Fruit fly (Drosophila melanogaster) Kc167 (cell line): Measurements from ENCODE around the gene CG10738.

Source experiments
- Myc ChIP-seq: fragments of >200 bp; optimal IDR thresholded peaks from 2 replicates; lab custom pipeline; 2017; ENCODE audit warnings: missing external identifiers
- h ChIP-seq: fragments of >200 bp; optimal IDR thresholded peaks from 3 replicates; lab custom pipeline; 2018; ENCODE audit warnings: missing external identifiers
- psq ChIP-seq: fragments of >200 bp; optimal IDR thresholded peaks from 2 replicates; lab custom pipeline; 2017; ENCODE audit warnings: missing external identifiers

- TF ChIP-seq psq (lab: Kevin White, UChicago), result no peak
- no peak for TF ChIP-seq Myc
- no peak for TF ChIP-seq h (lab: Kevin White, UChicago)
These were observed 37.7 kb downstream of the CG10738 start for dm6 chr3L:13488129-13488876.
